Fruit fly (Drosophila melanogaster) whole organism, wandering third instar larva: ENCODE measurements around the gene CG11791.

Source experiments
- Abd-B ChIP-seq: fragments of >200 bp; optimal IDR thresholded peaks from 2 replicates; lab custom pipeline; 2017; ENCODE audit warnings: missing biosample characterization, missing genetic modification characterization
- CG32264 ChIP-seq: fragments of 200-800 bp; sonication (Bioruptor generic); optimal IDR thresholded peaks from 2 replicates; lab custom pipeline; 2016; ENCODE audit warnings: missing biosample characterization, missing genetic modification characterization
- CG9705 ChIP-seq: fragments of 200-800 bp; sonication (Bioruptor generic); optimal IDR thresholded peaks from 2 replicates; lab custom pipeline; 2018; ENCODE audit warnings: missing biosample characterization, mild to moderate bottlenecking, missing genetic modification characterization
- CrebA ChIP-seq: fragments of 200-800 bp; sonication (Bioruptor generic); optimal IDR thresholded peaks from 2 replicates; lab custom pipeline; 2016; ENCODE audit warnings: missing biosample characterization, mild to moderate bottlenecking, missing genetic modification characterization, borderline replicate concordance
- Dfd ChIP-seq: fragments of >200 bp; optimal IDR thresholded peaks from 2 replicates; lab custom pipeline; 2017; ENCODE audit warnings: missing biosample characterization, missing genetic modification characterization
- Dif ChIP-seq: fragments of 200-275, 200-300 bp; sonication (Bioruptor generic); optimal IDR thresholded peaks from 2 replicates; lab custom pipeline; 2018; ENCODE audit warnings: missing biosample characterization, missing genetic modification characterization; ENCODE audit not compliant: partially characterized antibody
- GATAd ChIP-seq: sonication (Bioruptor generic); optimal IDR thresholded peaks from 2 replicates; lab custom pipeline; 2016; ENCODE audit warnings: missing biosample characterization, missing genetic modification characterization
- HLH106 ChIP-seq: fragments of 200-800 bp; optimal IDR thresholded peaks from 3 replicates; lab custom pipeline; 2019; ENCODE audit warnings: missing biosample characterization, mild to moderate bottlenecking, missing genetic modification characterization, moderate library complexity
- Hnf4 ChIP-seq: fragments of 200-800 bp; sonication (Bioruptor generic); optimal IDR thresholded peaks from 2 replicates; lab custom pipeline; 2016; ENCODE audit warnings: missing biosample characterization, mild to moderate bottlenecking, missing genetic modification characterization
- Hr78 ChIP-seq: fragments of >200 bp; optimal IDR thresholded peaks from 2 replicates; lab custom pipeline; 2017; ENCODE audit warnings: missing biosample characterization, missing genetic modification characterization
- Hr83 ChIP-seq: fragments of 200-300 bp; sonication (Bioruptor generic); optimal IDR thresholded peaks from 2 replicates; lab custom pipeline; 2016; ENCODE audit warnings: missing biosample characterization, mild to moderate bottlenecking, missing genetic modification characterization, moderate library complexity; ENCODE audit not compliant: poor library complexity, severe bottlenecking
- Jra ChIP-seq: sonication (Bioruptor generic); optimal IDR thresholded peaks from 2 replicates; lab custom pipeline; 2016; ENCODE audit warnings: missing biosample characterization, missing genetic modification characterization
- Mio ChIP-seq: sonication (Bioruptor generic); optimal IDR thresholded peaks from 2 replicates; lab custom pipeline; 2016; ENCODE audit warnings: missing biosample characterization, missing genetic modification characterization
- Myc ChIP-seq: fragments of >200 bp; optimal IDR thresholded peaks from 2 replicates; lab custom pipeline; 2017
- N ChIP-seq: fragments of >200 bp; optimal IDR thresholded peaks from 2 replicates; lab custom pipeline; 2018; ENCODE audit warnings: missing biosample characterization, missing external identifiers, missing genetic modification characterization
- OdsH ChIP-seq: fragments of 200-800 bp; sonication (Bioruptor generic); optimal IDR thresholded peaks from 2 replicates; lab custom pipeline; 2016; ENCODE audit warnings: missing biosample characterization, mild to moderate bottlenecking, missing genetic modification characterization
- Rel ChIP-seq, 2 experiments: fragments of 200-800 bp; sonication (Bioruptor generic) in 1 of 2; optimal IDR thresholded peaks; 2 replicates in 1 of 2; 3 replicates in 1 of 2; lab custom pipeline; 2016 to 2019; ENCODE audit warnings: mild to moderate bottlenecking in 2 of 2, missing biosample characterization in 2 of 2, missing genetic modification characterization in 2 of 2, moderate library complexity in 1 of 2
- Sp1 ChIP-seq: fragments of 200-800 bp; sonication (Bioruptor generic); optimal IDR thresholded peaks from 3 replicates; lab custom pipeline; 2019; ENCODE audit warnings: missing biosample characterization, mild to moderate bottlenecking, missing genetic modification characterization, moderate library complexity
- Vsx2 ChIP-seq: fragments of 200-300, 225-300 bp; sonication (Bioruptor generic); optimal IDR thresholded peaks from 2 replicates; lab custom pipeline; 2018; ENCODE audit warnings: missing biosample characterization, missing genetic modification characterization; ENCODE audit not compliant: partially characterized antibody
- br ChIP-seq: fragments of 200-800 bp; sonication (Bioruptor generic); optimal IDR thresholded peaks from 2 replicates; lab custom pipeline; 2016; ENCODE audit warnings: missing biosample characterization, missing genetic modification characterization
- brk ChIP-seq: fragments of 200-800 bp; sonication (Bioruptor generic); optimal IDR thresholded peaks from 2 replicates; lab custom pipeline; 2016; ENCODE audit warnings: missing biosample characterization, mild to moderate bottlenecking, missing genetic modification characterization
- dl ChIP-seq, 2 experiments: fragments of 175-275, 200-275 bp in 1 of 2; fragments of 200-275 bp in 1 of 2; sonication (Bioruptor generic); optimal IDR thresholded peaks; lab custom pipeline; 2018; ENCODE audit warnings: mild to moderate bottlenecking in 2 of 2, missing biosample characterization in 2 of 2, missing genetic modification characterization in 2 of 2, moderate library complexity in 2 of 2; ENCODE audit not compliant: partially characterized antibody in 2 of 2, insufficient read depth in 1 of 2
- dmrt93B ChIP-seq: fragments of 200-800 bp; sonication (Bioruptor generic); optimal IDR thresholded peaks from 2 replicates; lab custom pipeline; 2018; ENCODE audit warnings: missing biosample characterization, mild to moderate bottlenecking, missing genetic modification characterization
- dsf ChIP-seq: sonication (Bioruptor generic); optimal IDR thresholded peaks from 2 replicates; lab custom pipeline; 2016; ENCODE audit warnings: missing biosample characterization, missing genetic modification characterization, borderline replicate concordance
- ey ChIP-seq: fragments of 200-800 bp; sonication (Bioruptor generic); optimal IDR thresholded peaks from 2 replicates; lab custom pipeline; 2016; ENCODE audit warnings: missing biosample characterization, missing genetic modification characterization
- foxo ChIP-seq, 2 experiments: fragments of 200-800 bp; sonication (Bioruptor generic); optimal IDR thresholded peaks; 2 replicates in 1 of 2; 3 replicates in 1 of 2; lab custom pipeline; 2016 to 2017; ENCODE audit warnings: missing biosample characterization in 2 of 2, missing genetic modification characterization in 2 of 2
- fru ChIP-seq: fragments of 200-800 bp; sonication (Bioruptor generic); optimal IDR thresholded peaks from 3 replicates; lab custom pipeline; 2016; ENCODE audit warnings: missing biosample characterization, mild to moderate bottlenecking, missing genetic modification characterization
- h ChIP-seq: fragments of 200-800 bp; sonication (Bioruptor generic); optimal IDR thresholded peaks from 3 replicates; lab custom pipeline; 2016; ENCODE audit warnings: missing biosample characterization, mild to moderate bottlenecking, missing genetic modification characterization
- jim ChIP-seq: fragments of 175-275, 200-325 bp; sonication (Bioruptor generic); optimal IDR thresholded peaks from 2 replicates; lab custom pipeline; 2016; ENCODE audit warnings: missing biosample characterization, mild to moderate bottlenecking, missing genetic modification characterization
- lola ChIP-seq: fragments of >200 bp; optimal IDR thresholded peaks from 2 replicates; lab custom pipeline; 2017; ENCODE audit warnings: missing biosample characterization, missing genetic modification characterization
- pan ChIP-seq: fragments of >200 bp; optimal IDR thresholded peaks from 2 replicates; lab custom pipeline; 2017
- psq ChIP-seq: fragments of 200-800 bp; sonication (Bioruptor generic); optimal IDR thresholded peaks from 3 replicates; lab custom pipeline; 2017; ENCODE audit warnings: missing biosample characterization, mild to moderate bottlenecking, missing genetic modification characterization, moderate library complexity
- rgr ChIP-seq: fragments of 200-800 bp; sonication (Bioruptor generic); optimal IDR thresholded peaks from 3 replicates; lab custom pipeline; 2016; ENCODE audit warnings: missing biosample characterization, mild to moderate bottlenecking, missing genetic modification characterization
- sage ChIP-seq: fragments of 200-800 bp; sonication (Bioruptor generic); optimal IDR thresholded peaks from 2 replicates; lab custom pipeline; 2016; ENCODE audit warnings: missing biosample characterization, mild to moderate bottlenecking, missing genetic modification characterization
- sv ChIP-seq: fragments of 200-800 bp; sonication (Bioruptor generic); optimal IDR thresholded peaks from 3 replicates; lab custom pipeline; 2016; ENCODE audit warnings: missing biosample characterization, missing genetic modification characterization
- tai ChIP-seq: sonication (Bioruptor generic); optimal IDR thresholded peaks from 2 replicates; lab custom pipeline; 2016; ENCODE audit warnings: missing biosample characterization, missing genetic modification characterization
- usp ChIP-seq: fragments of >200 bp; optimal IDR thresholded peaks from 2 replicates; lab custom pipeline; 2017; ENCODE audit warnings: missing biosample characterization, missing genetic modification characterization
- woc ChIP-seq: sonication (Bioruptor generic); optimal IDR thresholded peaks from 2 replicates; lab custom pipeline; 2016; ENCODE audit warnings: missing biosample characterization, mild to moderate bottlenecking, missing genetic modification characterization

CG11791 gene

dm6 chr3R:25033142-25033586 lies 16.3 kb upstream of the CG11791 start, which contains the start of gene Smg6:
TSS of gene Smg6 (minus strand) at chr3R:25033465.
- TF ChIP-seq Hr83 (GFP tag; lab: Kevin White, UChicago): peak; percentile 20
- no peak for TF ChIP-seq OdsH

dm6 chr3R:25036644-25037043 lies 12.8 kb upstream of the CG11791 start, which contains the start of gene CG31115:
TSS of gene CG31115 (plus strand) at chr3R:25036944.
- TF ChIP-seq brk (GFP tag; lab: Kevin White, UChicago) (no peak), Hr78 (GFP tag; lab: Kevin White, UChicago) (no peak), Abd-B (no peak)

- TF ChIP-seq foxo (GFP tag; optimal IDR thresholded peaks at IDR 0.05; lab: Kevin White, UChicago): no peak
- no peak for TF ChIP-seq Hnf4 (GFP tag; lab: Kevin White, UChicago)
- no peak for TF ChIP-seq N
- no peak for TF ChIP-seq brk (GFP tag; lab: Kevin White, UChicago)
- TF ChIP-seq OdsH: peak; percentile 49
- no peak for TF ChIP-seq fru
- TF ChIP-seq br: no peak
- TF ChIP-seq Mio (GFP tag; lab: Kevin White, UChicago): peak; percentile 26
- TF ChIP-seq GATAd (GFP tag; lab: Kevin White, UChicago): no peak
- TF ChIP-seq CrebA: no peak
- TF ChIP-seq sv (GFP tag; lab: Kevin White, UChicago): peak; percentile 72
- TF ChIP-seq dsf: no peak
- TF ChIP-seq Rel (GFP tag; optimal IDR thresholded peaks at IDR 0.05; lab: Kevin White, UChicago): no peak
- no peak for TF ChIP-seq Rel (tag; optimal IDR thresholded peaks at IDR 0.05; lab: Kevin White, UChicago)
- TF ChIP-seq Dfd (GFP tag; lab: Kevin White, UChicago): no peak
- TF ChIP-seq sage (GFP tag; lab: Kevin White, UChicago): no peak
- no peak for TF ChIP-seq pan (lab: Kevin White, UChicago)
- no peak for TF ChIP-seq h (GFP tag; lab: Kevin White, UChicago)
- no peak for TF ChIP-seq HLH106 (tag; lab: Kevin White, UChicago)
- TF ChIP-seq CG9705 (GFP tag; lab: Kevin White, UChicago): no peak
- no peak for TF ChIP-seq usp (GFP tag; lab: Kevin White, UChicago)
- TF ChIP-seq Dif (GFP tag; lab: Kevin White, UChicago): no peak
- peak; percentile 57 for TF ChIP-seq ey
- TF ChIP-seq CG32264 (GFP tag; lab: Kevin White, UChicago): peak; percentile 33
- no peak for TF ChIP-seq Hr78 (GFP tag; lab: Kevin White, UChicago)
- TF ChIP-seq tai: no peak
- no peak for TF ChIP-seq woc (GFP tag; lab: Kevin White, UChicago)
- peak; percentile 21 for TF ChIP-seq psq (GFP tag; lab: Kevin White, UChicago)
- TF ChIP-seq Vsx2: no peak
- peak; percentile 20 for TF ChIP-seq Hr83 (GFP tag; lab: Kevin White, UChicago)
- TF ChIP-seq dl (GFP tag; optimal IDR thresholded peaks at IDR 0.05; lab: Kevin White, UChicago; ENCODE audit: insufficient read depth in 1 of 2, partially characterized antibody in 2 of 2): no peak
- TF ChIP-seq dmrt93B: no peak
- no peak for TF ChIP-seq Abd-B
- peak; percentile 64 for TF ChIP-seq Myc (lab: Kevin White, UChicago)
- TF ChIP-seq Sp1 (GFP tag; lab: Kevin White, UChicago): no peak
- peak; percentile 64 for TF ChIP-seq Jra
- no peak for TF ChIP-seq lola (GFP tag; lab: Kevin White, UChicago)
- no peak for TF ChIP-seq jim (GFP tag; lab: Kevin White, UChicago)
- TF ChIP-seq rgr: no peak
- TF ChIP-seq, all 38 proteins: peak for 9
Observed at dm6 chr3R:25039028-25039476, 10.4 kb upstream of the CG11791 start, which contains the start of the genes Ythdf and bai. TSS of gene Ythdf (minus strand) at chr3R:25039249. TSS of gene bai (plus strand) at chr3R:25039374.
